Worm (Caenorhabditis elegans) whole organism, early embryonic: ENCODE data around the gene Y102F5A.1.

Experiments used
- B0310.2 ChIP-seq: sonication (generic microtip); optimal IDR thresholded peaks from 2 replicates; lab custom pipeline; 2016; ENCODE audit warnings: mild to moderate bottlenecking, missing genetic modification characterization, missing compliant biosample characterization
- F13C5.2 ChIP-seq: sonication (generic microtip); optimal IDR thresholded peaks from 2 replicates; lab custom pipeline; 2017; ENCODE audit warnings: mild to moderate bottlenecking, missing genetic modification characterization, inconsistent platforms, missing compliant biosample characterization
- aly-1 ChIP-seq: sonication (generic microtip); optimal IDR thresholded peaks from 2 replicates; lab custom pipeline; 2016; ENCODE audit warnings: missing genetic modification characterization, missing compliant biosample characterization
- ama-1 ChIP-seq: fragments of 150-350 bp; optimal IDR thresholded peaks from 2 replicates; lab custom pipeline; 2014
- ceh-36 ChIP-seq: sonication (generic microtip); optimal IDR thresholded peaks from 2 replicates; lab custom pipeline; 2016; ENCODE audit warnings: missing genetic modification characterization, inconsistent platforms, missing compliant biosample characterization
- ets-7 ChIP-seq: sonication (generic microtip); optimal IDR thresholded peaks from 2 replicates; lab custom pipeline; 2016; ENCODE audit warnings: missing genotype, missing genetic modification characterization, missing compliant biosample characterization
- flt-1 ChIP-seq: fragments of 200-800 bp; sonication (Bioruptor generic); IDR thresholded peaks from 2 replicates; pipeline ENCODE4 v1.3.6; 2022; ENCODE audit warnings: missing genetic modification characterization, missing compliant biosample characterization
- hmg-4 ChIP-seq: fragments of 200-800 bp; sonication (Bioruptor generic); optimal IDR thresholded peaks from 2 replicates; lab custom pipeline; 2018; ENCODE audit warnings: mild to moderate bottlenecking, missing genetic modification characterization, missing compliant biosample characterization
- pes-1 ChIP-seq: fragments of 200-800 bp; sonication (Bioruptor generic); IDR thresholded peaks from 2 replicates; pipeline ENCODE4 v1.3.6; 2022; ENCODE audit warnings: missing genetic modification reagents, missing genetic modification characterization, missing compliant biosample characterization
- scrt-1 ChIP-seq: fragments of 200-800 bp; sonication (Bioruptor generic); IDR thresholded peaks from 2 replicates; pipeline ENCODE4 v1.3.6; 2022; ENCODE audit warnings: missing genetic modification characterization, missing compliant biosample characterization
- sea-1 ChIP-seq: fragments of 200-800 bp; sonication (Bioruptor generic); conservative IDR thresholded peaks from 2 replicates; pipeline ENCODE4 v1.3.6; 2022; ENCODE audit warnings: missing genetic modification characterization, missing compliant biosample characterization
- tbx-11 ChIP-seq: fragments of 200-800 bp; sonication (Bioruptor generic); IDR thresholded peaks from 2 replicates; pipeline ENCODE4 v1.3.6; 2022; ENCODE audit warnings: missing genetic modification characterization, missing compliant biosample characterization
- tbx-37 ChIP-seq: fragments of 200-800 bp; sonication (Bioruptor generic); conservative IDR thresholded peaks from 2 replicates; pipeline ENCODE4 v1.3.6; 2022; ENCODE audit warnings: missing genetic modification reagents, missing genetic modification characterization, missing compliant biosample characterization
- tra-4 ChIP-seq: sonication (generic microtip); optimal IDR thresholded peaks from 2 replicates; lab custom pipeline; 2017; ENCODE audit warnings: missing genetic modification characterization, missing compliant biosample characterization

ce11 chrX:11745821-11746485, 38.2 kb downstream of the Y102F5A.1 start, which contains the start of gene C40H5.2:
- TF ChIP-seq sea-1 (GFP tag; lab: Robert Waterston, UW) = no peak
- TF ChIP-seq flt-1 = no peak
- no peak for TF ChIP-seq tbx-37 (GFP tag; lab: Robert Waterston, UW)
- TF ChIP-seq ama-1 (lab: Kevin White, UChicago) = no peak
- TF ChIP-seq B0310.2 (tag; lab: Kevin White, UChicago) = no peak
- no peak for TF ChIP-seq pes-1 (GFP tag; lab: Robert Waterston, UW)
- no peak for TF ChIP-seq ceh-36 (tag; lab: Kevin White, UChicago)
- TF ChIP-seq scrt-1 = no peak
- no peak for TF ChIP-seq F13C5.2 (tag; lab: Kevin White, UChicago)
- no peak for TF ChIP-seq aly-1 (tag; lab: Kevin White, UChicago)
- no peak for TF ChIP-seq tbx-11 (GFP tag; lab: Robert Waterston, UW)
- TF ChIP-seq hmg-4 = no peak
- no peak for TF ChIP-seq ets-7 (tag; lab: Kevin White, UChicago)
- no peak for TF ChIP-seq tra-4 (tag; lab: Kevin White, UChicago)
